Fruit fly (Drosophila melanogaster) whole organism, prepupa: ENCODE results near the gene CalpC.

Experiments used
- CG11762 ChIP-seq: fragments of 200-800 bp; sonication (Bioruptor generic); optimal IDR thresholded peaks from 3 replicates; lab custom pipeline; 2016; ENCODE audit warnings: missing biosample characterization, missing genetic modification characterization; ENCODE audit not compliant: insufficient read depth
- CG11902 ChIP-seq: fragments of 200-800 bp; sonication (Bioruptor generic); optimal IDR thresholded peaks from 3 replicates; lab custom pipeline; 2016; ENCODE audit warnings: missing biosample characterization, missing genetic modification characterization
- CG6163 ChIP-seq: fragments of 200-800 bp; sonication (Bioruptor generic); IDR thresholded peaks from 3 replicates; pipeline ENCODE4 v1.3.6; 2022; ENCODE audit warnings: missing biosample characterization, missing genetic modification characterization
- CG6792 ChIP-seq: fragments of 200-800 bp; sonication (Bioruptor generic); optimal IDR thresholded peaks from 3 replicates; lab custom pipeline; 2016; ENCODE audit warnings: missing biosample characterization, missing genetic modification characterization
- Eip93F ChIP-seq: fragments of 200-800 bp; sonication (Bioruptor generic); optimal IDR thresholded peaks from 2 replicates; lab custom pipeline; 2016; ENCODE audit warnings: missing biosample characterization, mild to moderate bottlenecking, missing genetic modification characterization
- Lpt ChIP-seq: fragments of 200-800 bp; sonication (Bioruptor generic); optimal IDR thresholded peaks from 3 replicates; lab custom pipeline; 2016; ENCODE audit warnings: missing biosample characterization, missing genetic modification characterization
- Met ChIP-seq: fragments of 200-800 bp; sonication (Bioruptor generic); optimal IDR thresholded peaks from 3 replicates; lab custom pipeline; 2016; ENCODE audit warnings: missing biosample characterization, missing genetic modification characterization
- OdsH ChIP-seq: fragments of 200-800 bp; sonication (Bioruptor generic); optimal IDR thresholded peaks from 3 replicates; lab custom pipeline; 2016; ENCODE audit warnings: missing biosample characterization, missing genetic modification characterization
- Sox102F ChIP-seq: fragments of 200-800 bp; sonication (Bioruptor generic); optimal IDR thresholded peaks from 2 replicates; lab custom pipeline; 2016; ENCODE audit warnings: missing biosample characterization, mild to moderate bottlenecking, missing genetic modification characterization
- achi ChIP-seq: fragments of 200-800 bp; sonication (Bioruptor generic); optimal IDR thresholded peaks from 3 replicates; lab custom pipeline; 2016; ENCODE audit warnings: missing biosample characterization, missing genetic modification characterization
- fd85E ChIP-seq: fragments of 200-800 bp; sonication (Bioruptor generic); optimal IDR thresholded peaks from 3 replicates; lab custom pipeline; 2016; ENCODE audit warnings: missing biosample characterization, missing genetic modification characterization

dm6 chrX:16334251-16334860 is 8.8 kb downstream of the CalpC start:
- TF ChIP-seq OdsH (no peak), fd85E (no peak), CG6163 (GFP tag; lab: Robert Waterston, UW) (no peak), Lpt (GFP tag; lab: Kevin White, UChicago) (no peak), CG11902 (no peak), Met (GFP tag; lab: Kevin White, UChicago) (no peak), CG6792 (GFP tag; lab: Kevin White, UChicago) (no peak), Eip93F (GFP tag; lab: Kevin White, UChicago) (no peak), achi (GFP tag; lab: Kevin White, UChicago) (no peak), Sox102F (GFP tag; lab: Kevin White, UChicago) (no peak), CG11762 (no peak)
